Worm (Caenorhabditis elegans): Measurements from ENCODE around the gene T22D1.18.
A peak's percentile ranks its signal among the peaks of the same experiment; 100 is the strongest.

T22D1.18 gene

DNA sequence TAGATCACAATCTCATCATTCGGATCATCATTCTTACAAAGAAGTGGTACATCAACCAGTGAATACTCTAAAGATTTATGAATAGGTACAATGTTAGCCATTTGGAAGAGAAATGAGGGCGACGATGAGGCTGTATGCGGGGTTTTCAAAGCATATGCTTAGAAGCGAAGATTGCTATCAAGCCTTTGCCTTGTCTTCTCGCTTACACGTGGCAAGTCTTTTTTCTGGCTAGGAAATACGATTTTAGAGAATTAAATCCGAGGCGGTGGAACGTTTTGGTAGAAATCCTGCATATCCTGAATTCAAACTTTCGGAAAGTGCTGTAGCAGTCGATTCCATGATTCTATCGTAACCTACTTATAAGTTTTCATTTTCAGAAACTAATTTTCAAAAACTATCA is at the start of gene T22D1.18:
T22D1.18 (minus strand) TSS at position 101 of the 400 bp plus-strand sequence.
- TF ChIP-seq unc-62 (GFP tag; optimal IDR thresholded peaks at IDR 0.05) (no peak), cnd-1 (tag; optimal IDR thresholded peaks at IDR 0.05) (no peak), lin-32 (GFP tag; optimal IDR thresholded peaks at IDR 0.05) (no peak), flh-1 (GFP tag; optimal IDR thresholded peaks at IDR 0.05) (no peak), zip-8 (tag; optimal IDR thresholded peaks at IDR 0.05) (no peak), lsy-2 (tag; optimal IDR thresholded peaks at IDR 0.05) (no peak)

DNA sequence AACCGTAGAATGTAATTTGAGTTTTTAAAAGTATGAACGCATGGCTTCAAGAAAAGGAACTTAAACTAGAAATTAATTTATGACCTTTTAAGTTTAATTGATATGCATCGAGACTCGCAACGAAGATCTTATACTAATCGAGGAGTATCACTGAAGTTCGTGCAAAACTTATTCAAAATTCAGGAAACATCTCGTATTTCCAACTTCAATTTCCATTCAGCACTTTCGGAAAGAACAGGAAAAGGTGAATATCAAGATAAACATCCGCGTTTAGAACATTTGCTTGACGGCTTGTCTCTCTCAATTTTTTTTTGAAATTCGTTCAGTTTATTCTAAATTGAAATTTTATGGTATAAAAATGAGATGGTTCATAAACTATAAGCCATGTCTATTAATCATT is 45.2 kb upstream of the T22D1.18 start, which contains the start of gene ZK381.2:
ZK381.2 (plus strand) TSS at position 301 of the 400 bp plus-strand sequence.
- TF ChIP-seq ham-2 (GFP tag; optimal IDR thresholded peaks at IDR 0.05) (no peak), lin-32 (GFP tag; optimal IDR thresholded peaks at IDR 0.05) (no peak), sem-2 (GFP tag; optimal IDR thresholded peaks at IDR 0.05) (no peak), cnd-1 (tag; optimal IDR thresholded peaks at IDR 0.05) (no peak), flh-1 (GFP tag; optimal IDR thresholded peaks at IDR 0.05) (no peak), blmp-1 (tag; optimal IDR thresholded peaks at IDR 0.05) (no peak), unc-62 (GFP tag; optimal IDR thresholded peaks at IDR 0.05) (no peak), ces-1 (GFP tag; optimal IDR thresholded peaks at IDR 0.05) (no peak), ztf-11 (tag; optimal IDR thresholded peaks at IDR 0.05) (no peak), mls-2 (tag; optimal IDR thresholded peaks at IDR 0.05) (no peak), ceh-43 (GFP tag; optimal IDR thresholded peaks at IDR 0.05) (no peak), nhr-237 (tag; optimal IDR thresholded peaks at IDR 0.05) (no peak), ceh-83 (GFP tag; optimal IDR thresholded peaks at IDR 0.05) (no peak), zip-8 (tag; optimal IDR thresholded peaks at IDR 0.05) (no peak), unc-39 (tag; optimal IDR thresholded peaks at IDR 0.05) (no peak), bed-3 (GFP tag; optimal IDR thresholded peaks at IDR 0.05) (no peak), mep-1 (tag; optimal IDR thresholded peaks at IDR 0.05) (no peak), hlh-1 (tag; optimal IDR thresholded peaks at IDR 0.05) (no peak), unc-120 (tag; optimal IDR thresholded peaks at IDR 0.05; ENCODE audit: poor library complexity, severe bottlenecking) (no peak)

ce11 chrIV:6964508-6964907 is 44.5 kb upstream of the T22D1.18 start, which contains the start of gene B0478.3:
Gene B0478.3 (minus strand): TSS chrIV:6964608.
- TF ChIP-seq lsy-2 (tag; optimal IDR thresholded peaks at IDR 0.05) (no peak), bed-3 (GFP tag; optimal IDR thresholded peaks at IDR 0.05) (no peak), ceh-43 (GFP tag; optimal IDR thresholded peaks at IDR 0.05) (no peak), sptf-1 (tag; optimal IDR thresholded peaks at IDR 0.05) (no peak), tbx-8 (GFP tag; optimal IDR thresholded peaks at IDR 0.05) (no peak), ztf-11 (tag; optimal IDR thresholded peaks at IDR 0.05) (no peak), M03D4.4 (tag; optimal IDR thresholded peaks at IDR 0.05) (no peak), drap-1 (GFP tag; optimal IDR thresholded peaks at IDR 0.05) (no peak), ceh-39 (tag; optimal IDR thresholded peaks at IDR 0.05) (no peak), nhr-237 (tag; optimal IDR thresholded peaks at IDR 0.05) (no peak), nhr-76 (tag; optimal IDR thresholded peaks at IDR 0.05) (no peak), snpc-4 (tag; optimal IDR thresholded peaks at IDR 0.05) (no peak), mls-2 (tag; optimal IDR thresholded peaks at IDR 0.05) (no peak), pha-4 (tag; optimal IDR thresholded peaks at IDR 0.05) (no peak), hlh-1 (tag; optimal IDR thresholded peaks at IDR 0.05) (no peak), blmp-1 (tag; optimal IDR thresholded peaks at IDR 0.05) (no peak), nhr-2 (tag; optimal IDR thresholded peaks at IDR 0.05) (no peak)

DNA sequence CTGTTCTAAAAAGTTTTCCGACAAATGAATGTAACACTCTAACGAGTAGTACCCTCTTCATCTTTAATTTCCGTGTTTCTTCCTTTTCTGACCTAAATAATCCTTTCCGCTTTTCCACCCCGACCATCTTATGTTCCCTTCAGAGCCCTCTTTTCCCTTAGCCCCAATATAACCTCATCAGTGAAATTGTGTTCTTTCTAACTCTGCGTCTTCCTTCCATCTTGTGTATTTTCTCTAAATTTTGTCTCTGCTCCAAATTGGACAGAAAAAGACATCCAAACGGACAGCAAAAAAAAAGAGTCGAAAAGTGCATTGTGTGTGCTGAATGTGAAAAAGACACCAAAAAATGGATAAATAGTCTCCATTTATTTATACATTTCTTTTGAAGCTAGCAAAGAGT is 39.5 kb upstream of the T22D1.18 start:
- TF ChIP-seq sptf-1 (tag; optimal IDR thresholded peaks at IDR 0.05) = no peak
- peak; percentile 98 for TF ChIP-seq ces-1 (GFP tag; optimal IDR thresholded peaks at IDR 0.05)

- TF ChIP-seq ces-1 (GFP tag; optimal IDR thresholded peaks at IDR 0.05) = peak; percentile 37
- TF ChIP-seq nhr-237 (tag; optimal IDR thresholded peaks at IDR 0.05) = no peak
- TF ChIP-seq mls-2 (tag; optimal IDR thresholded peaks at IDR 0.05) = peak; percentile 11
Observed at ce11 chrIV:6958696-6959095, 38.7 kb upstream of the T22D1.18 start.

DNA sequence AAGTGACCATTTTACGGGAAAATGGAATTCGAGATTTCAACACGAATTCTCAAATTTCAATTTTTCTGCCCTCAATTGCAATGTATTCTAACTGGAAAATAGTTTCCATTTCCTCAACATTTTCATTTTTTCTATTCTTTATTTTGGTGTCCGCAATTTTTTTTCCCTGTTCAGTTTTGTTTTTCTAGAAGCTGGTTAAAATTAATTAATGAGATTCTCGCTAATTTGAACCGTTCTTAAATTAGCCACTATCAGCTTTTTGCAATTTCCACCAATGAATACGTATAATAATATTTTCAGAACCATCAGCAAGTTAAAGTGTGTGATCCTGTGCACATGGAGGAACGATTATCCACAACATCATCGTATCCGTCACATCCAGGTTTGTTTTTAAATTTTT is 37.4 kb upstream of the T22D1.18 start, which contains the start of gene jnk-1:
jnk-1 (plus strand) TSS at position 301 of the 400 bp plus-strand sequence.
- no peak for TF ChIP-seq ztf-11 (tag; optimal IDR thresholded peaks at IDR 0.05)
- TF ChIP-seq nhr-2 (tag; optimal IDR thresholded peaks at IDR 0.05) = no peak
- TF ChIP-seq elt-1 (tag; optimal IDR thresholded peaks at IDR 0.05; ENCODE audit: borderline replicate concordance, insufficient read depth) = no peak
- TF ChIP-seq nhr-237 (tag; optimal IDR thresholded peaks at IDR 0.05) = no peak
- TF ChIP-seq flh-1 (GFP tag; optimal IDR thresholded peaks at IDR 0.05) = no peak
- TF ChIP-seq bed-3 (GFP tag; optimal IDR thresholded peaks at IDR 0.05) = no peak
- no peak for TF ChIP-seq cnd-1 (tag; optimal IDR thresholded peaks at IDR 0.05)
- TF ChIP-seq snpc-4 (tag; optimal IDR thresholded peaks at IDR 0.05) = no peak
- no peak for TF ChIP-seq sem-2 (GFP tag; optimal IDR thresholded peaks at IDR 0.05)
- TF ChIP-seq M03D4.4 (tag; optimal IDR thresholded peaks at IDR 0.05) = no peak
- TF ChIP-seq ces-1 (GFP tag; optimal IDR thresholded peaks at IDR 0.05) = no peak
- TF ChIP-seq unc-39 (tag; optimal IDR thresholded peaks at IDR 0.05) = no peak
- TF ChIP-seq nhr-76 (tag; optimal IDR thresholded peaks at IDR 0.05) = no peak
- no peak for TF ChIP-seq blmp-1 (tag; optimal IDR thresholded peaks at IDR 0.05)
- TF ChIP-seq hlh-1 (tag; optimal IDR thresholded peaks at IDR 0.05) = no peak
- no peak for TF ChIP-seq drap-1 (GFP tag; optimal IDR thresholded peaks at IDR 0.05)
